Worm (Caenorhabditis elegans) whole organism, late embryonic: ENCODE results near the gene W02B12.12.
A peak's percentile ranks its signal among the peaks of the same experiment; 100 is the strongest.

ENCODE experiments used
- C08G9.2 ChIP-seq: sonication (generic microtip); optimal IDR thresholded peaks from 2 replicates; lab custom pipeline; 2016; ENCODE audit warnings: mild to moderate bottlenecking, missing genetic modification characterization, moderate library complexity, missing compliant biosample characterization
- C38D4.7 ChIP-seq: fragments of 200-800 bp; sonication (Bioruptor generic); optimal IDR thresholded peaks from 2 replicates; lab custom pipeline; 2018; ENCODE audit warnings: mild to moderate bottlenecking, missing genetic modification characterization, moderate library complexity, missing compliant biosample characterization
- K02D7.2 ChIP-seq: sonication (generic microtip); optimal IDR thresholded peaks from 2 replicates; lab custom pipeline; 2017; ENCODE audit warnings: mild to moderate bottlenecking, missing genetic modification characterization, missing compliant biosample characterization
- T23F11.4 ChIP-seq: fragments of 200-800 bp; sonication (Bioruptor generic); optimal IDR thresholded peaks from 2 replicates; lab custom pipeline; 2018; ENCODE audit warnings: mild to moderate bottlenecking, missing genetic modification characterization, missing compliant biosample characterization
- Y22D7AL.16 ChIP-seq: sonication (generic microtip); optimal IDR thresholded peaks from 2 replicates; lab custom pipeline; 2016; ENCODE audit warnings: missing genetic modification characterization, missing compliant biosample characterization
- ceh-14 ChIP-seq: sonication (generic microtip); optimal IDR thresholded peaks from 2 replicates; lab custom pipeline; 2016; ENCODE audit warnings: missing genotype, missing genetic modification characterization, missing compliant biosample characterization
- ceh-18 ChIP-seq: sonication (generic microtip); optimal IDR thresholded peaks from 2 replicates; lab custom pipeline; 2016; ENCODE audit warnings: missing genetic modification characterization, missing compliant biosample characterization
- ceh-19 ChIP-seq: fragments of 200-800 bp; sonication (Bioruptor generic); optimal IDR thresholded peaks from 2 replicates; lab custom pipeline; 2018; ENCODE audit warnings: mild to moderate bottlenecking, missing genetic modification characterization, missing compliant biosample characterization
- ceh-30 ChIP-seq: fragments of 150-350 bp; optimal IDR thresholded peaks from 2 replicates; lab custom pipeline; 2014; ENCODE audit warnings: missing biosample characterization, missing genetic modification characterization
- ceh-31 ChIP-seq: sonication (generic microtip); optimal IDR thresholded peaks from 2 replicates; lab custom pipeline; 2016; ENCODE audit warnings: missing genetic modification characterization, missing compliant biosample characterization
- ceh-34 ChIP-seq: sonication (generic microtip); optimal IDR thresholded peaks from 2 replicates; lab custom pipeline; 2016; ENCODE audit warnings: mild to moderate bottlenecking, missing genetic modification characterization, missing compliant biosample characterization
- ceh-45 ChIP-seq: fragments of 200-800 bp; sonication (Bioruptor generic); IDR thresholded peaks from 2 replicates; pipeline ENCODE4 v1.3.6; 2022; ENCODE audit warnings: missing genetic modification reagents, missing genetic modification characterization, missing compliant biosample characterization
- ceh-48 ChIP-seq: sonication (generic microtip); optimal IDR thresholded peaks from 2 replicates; lab custom pipeline; 2016; ENCODE audit warnings: missing genetic modification characterization, inconsistent platforms, missing compliant biosample characterization
- ceh-6 ChIP-seq: fragments of 200-800 bp; sonication (Bioruptor generic); optimal IDR thresholded peaks from 2 replicates; lab custom pipeline; 2018; ENCODE audit warnings: mild to moderate bottlenecking, missing genetic modification characterization, missing compliant biosample characterization
- ceh-9 ChIP-seq: sonication (generic microtip); optimal IDR thresholded peaks from 2 replicates; lab custom pipeline; 2016; ENCODE audit warnings: mild to moderate bottlenecking, missing genetic modification characterization, inconsistent platforms, missing compliant biosample characterization
- dmd-4 ChIP-seq: sonication (generic microtip); optimal IDR thresholded peaks from 2 replicates; lab custom pipeline; 2016; ENCODE audit warnings: borderline replicate concordance, missing genetic modification characterization, missing compliant biosample characterization
- elt-2 ChIP-seq: sonication (generic microtip); optimal IDR thresholded peaks from 2 replicates; lab custom pipeline; 2016; ENCODE audit warnings: missing genetic modification reagents, missing genetic modification characterization, missing compliant biosample characterization
- elt-4 ChIP-seq: sonication (generic microtip); optimal IDR thresholded peaks from 2 replicates; lab custom pipeline; 2016; ENCODE audit warnings: missing genetic modification characterization, missing compliant biosample characterization
- eyg-1 ChIP-seq: sonication (generic microtip); optimal IDR thresholded peaks from 2 replicates; lab custom pipeline; 2016; ENCODE audit warnings: missing genotype, missing genetic modification characterization, missing compliant biosample characterization
- fax-1 ChIP-seq: sonication (generic microtip); optimal IDR thresholded peaks from 2 replicates; lab custom pipeline; 2016; ENCODE audit warnings: missing genotype, missing genetic modification characterization, missing compliant biosample characterization
- fkh-10 ChIP-seq: fragments of 150-350 bp; optimal IDR thresholded peaks from 2 replicates; lab custom pipeline; 2014; ENCODE audit warnings: missing biosample characterization, missing genetic modification reagents, missing genetic modification characterization
- hlh-13 ChIP-seq: fragments of 200-800 bp; sonication (Bioruptor generic); optimal IDR thresholded peaks from 2 replicates; lab custom pipeline; 2018; ENCODE audit warnings: mild to moderate bottlenecking, missing genetic modification characterization, missing compliant biosample characterization
- hlh-30 ChIP-seq: sonication (generic microtip); optimal IDR thresholded peaks from 2 replicates; lab custom pipeline; 2017; ENCODE audit warnings: antibody characterized with exemption, missing genetic modification characterization, missing compliant biosample characterization; ENCODE audit not compliant: insufficient read depth
- hlh-8 ChIP-seq: sonication (generic microtip); optimal IDR thresholded peaks from 2 replicates; lab custom pipeline; 2016; ENCODE audit warnings: missing genotype, missing genetic modification characterization, missing compliant biosample characterization
- madf-2 ChIP-seq: sonication (generic microtip); optimal IDR thresholded peaks from 2 replicates; lab custom pipeline; 2017; ENCODE audit warnings: missing genetic modification characterization, missing compliant biosample characterization
- nfya-1 ChIP-seq: sonication (generic microtip); optimal IDR thresholded peaks from 2 replicates; lab custom pipeline; 2017; ENCODE audit warnings: missing genetic modification characterization, mild to moderate bottlenecking, missing compliant biosample characterization, antibody characterized with exemption, moderate library complexity
- nhr-11 ChIP-seq: fragments of 150-350 bp; optimal IDR thresholded peaks from 2 replicates; lab custom pipeline; 2014; ENCODE audit warnings: missing biosample characterization, missing genetic modification characterization
- nhr-232 ChIP-seq: sonication (generic microtip); optimal IDR thresholded peaks from 2 replicates; lab custom pipeline; 2016; ENCODE audit warnings: missing genetic modification characterization, missing compliant biosample characterization
- npax-4 ChIP-seq: sonication (generic microtip); optimal IDR thresholded peaks from 2 replicates; lab custom pipeline; 2016; ENCODE audit warnings: missing genetic modification characterization, missing compliant biosample characterization
- pax-1 ChIP-seq: fragments of 150-350 bp; optimal IDR thresholded peaks from 2 replicates; lab custom pipeline; 2014; ENCODE audit warnings: missing biosample characterization, missing genetic modification characterization
- pha-4 ChIP-seq: fragments of 150-350 bp; optimal IDR thresholded peaks from 2 replicates; lab custom pipeline; 2018; ENCODE audit warnings: missing biosample characterization, missing genetic modification reagents, missing genetic modification characterization
- pqm-1 ChIP-seq: sonication (generic microtip); optimal IDR thresholded peaks from 2 replicates; lab custom pipeline; 2016; ENCODE audit warnings: missing genetic modification characterization, missing compliant biosample characterization
- pros-1 ChIP-seq: fragments of 150-350 bp; optimal IDR thresholded peaks from 2 replicates; lab custom pipeline; 2014; ENCODE audit warnings: missing biosample characterization, missing genetic modification reagents, missing genetic modification characterization
- sox-2 ChIP-seq: fragments of 200-800 bp; sonication (Bioruptor generic); IDR thresholded peaks from 2 replicates; pipeline ENCODE4 v1.3.6; 2022; ENCODE audit warnings: missing genetic modification reagents, missing genetic modification characterization, missing compliant biosample characterization
- sox-4 ChIP-seq: sonication (generic microtip); optimal IDR thresholded peaks from 2 replicates; lab custom pipeline; 2017; ENCODE audit warnings: mild to moderate bottlenecking, missing genetic modification characterization, inconsistent platforms, missing compliant biosample characterization
- tbx-2 ChIP-seq: sonication (generic microtip); optimal IDR thresholded peaks from 2 replicates; lab custom pipeline; 2016; ENCODE audit warnings: missing genetic modification characterization, missing compliant biosample characterization
- ttx-3 ChIP-seq: sonication (generic microtip); optimal IDR thresholded peaks from 2 replicates; lab custom pipeline; 2016; ENCODE audit warnings: missing genetic modification reagents, missing genetic modification characterization, missing compliant biosample characterization
- unc-3 ChIP-seq, 2 experiments: fragments of 200-800 bp in 1 of 2; sonication (Bioruptor generic) in 1 of 2; sonication (generic microtip) in 1 of 2; conservative IDR thresholded peaks in 1 of 2; optimal IDR thresholded peaks in 1 of 2; 2 replicates each; pipeline versions ENCODE4 v1.3.6 to Lab custom; 2016 to 2022; ENCODE audit warnings: missing compliant biosample characterization in 2 of 2, missing genetic modification characterization in 2 of 2, missing genetic modification reagents in 1 of 2
- unc-42 ChIP-seq: sonication (generic microtip); optimal IDR thresholded peaks from 2 replicates; lab custom pipeline; 2016; ENCODE audit warnings: missing genotype, missing genetic modification characterization, missing compliant biosample characterization

The W02B12.12 gene

ce11 chrII:11473525-11474181 is 5.3 kb downstream of the W02B12.12 start, which contains the start of the genes metl-1 and W02B12.11 (continued):
- TF ChIP-seq C38D4.7 (GFP tag; lab: Kevin White, UChicago) (no peak), pqm-1 (peak; percentile 31), elt-4 (tag; lab: Kevin White, UChicago) (no peak), sox-2 (GFP tag; lab: Robert Waterston, UW) (peak; percentile 50), ceh-34 (tag; lab: Kevin White, UChicago) (peak; percentile 37), nfya-1 (tag; lab: Kevin White, UChicago) (peak; percentile 62), ceh-48 (tag; lab: Kevin White, UChicago) (peak; percentile 14), fax-1 (tag; lab: Kevin White, UChicago) (peak; percentile 13), ceh-31 (tag; lab: Kevin White, UChicago) (peak; percentile 43), hlh-30 (tag; lab: Kevin White, UChicago) (no peak), unc-42 (peak; percentile 3), hlh-8 (tag; lab: Kevin White, UChicago) (peak; percentile 7), ceh-14 (tag; lab: Kevin White, UChicago) (peak; percentile 20), ceh-6 (GFP tag; lab: Kevin White, UChicago) (no peak), eyg-1 (tag; lab: Kevin White, UChicago) (no peak), sox-4 (tag; lab: Kevin White, UChicago) (no peak), dmd-4 (tag; lab: Kevin White, UChicago) (no peak)
- TF ChIP-seq, all 69 proteins: peak for 25

- TF ChIP-seq ceh-45, result no peak
- TF ChIP-seq sox-2 (GFP tag; lab: Robert Waterston, UW), result no peak
- no peak for TF ChIP-seq sox-4 (tag; lab: Kevin White, UChicago)
- no peak for TF ChIP-seq ttx-3
- TF ChIP-seq elt-4 (tag; lab: Kevin White, UChicago), result no peak
- TF ChIP-seq fkh-10, result no peak
- peak; percentile 75 for TF ChIP-seq elt-2 (tag; lab: Kevin White, UChicago)
- TF ChIP-seq T23F11.4, result no peak
Measured at ce11 chrII:11472542-11472941, 6.4 kb downstream of the W02B12.12 start.

- TF ChIP-seq ceh-9 (tag; lab: Kevin White, UChicago) (no peak), T23F11.4 (no peak), eyg-1 (tag; lab: Kevin White, UChicago) (no peak), Y22D7AL.16 (tag; lab: Kevin White, UChicago) (no peak), tbx-2 (tag; lab: Kevin White, UChicago) (no peak)
Measured at ce11 chrII:11471916-11472315, 7.1 kb downstream of the W02B12.12 start, which contains the start of gene mfn-1. mfn-1 (minus strand) TSS chrII:11472016.

- no peak for TF ChIP-seq madf-2 (tag; lab: Kevin White, UChicago)
- no peak for TF ChIP-seq ceh-19
- TF ChIP-seq pha-4 (tag; lab: Kevin White, UChicago), result no peak
- TF ChIP-seq tbx-2 (tag; lab: Kevin White, UChicago), result no peak
- TF ChIP-seq unc-3 (GFP tag; conservative IDR thresholded peaks at IDR 0.05; lab: Robert Waterston, UW), result no peak
- TF ChIP-seq unc-3 (tag; optimal IDR thresholded peaks at IDR 0.05; lab: Kevin White, UChicago), result no peak
- TF ChIP-seq nhr-11 (tag; lab: Kevin White, UChicago), result no peak
- TF ChIP-seq ceh-30 (tag; lab: Kevin White, UChicago), result no peak
- TF ChIP-seq ceh-14 (tag; lab: Kevin White, UChicago), result no peak
- TF ChIP-seq ceh-18, result no peak
- TF ChIP-seq elt-4 (tag; lab: Kevin White, UChicago), result no peak
- TF ChIP-seq fkh-10, result no peak
- TF ChIP-seq npax-4, result no peak
- TF ChIP-seq pros-1 (tag; lab: Kevin White, UChicago), result no peak
- no peak for TF ChIP-seq ceh-48 (tag; lab: Kevin White, UChicago)
- TF ChIP-seq hlh-13 (GFP tag; lab: Kevin White, UChicago), result no peak
- TF ChIP-seq nhr-232 (tag; lab: Kevin White, UChicago), result no peak
- TF ChIP-seq pax-1 (tag; lab: Kevin White, UChicago), result no peak
- no peak for TF ChIP-seq C08G9.2
- TF ChIP-seq K02D7.2, result no peak
- TF ChIP-seq, all 69 proteins: peak for 0
Measured at ce11 chrII:11469574-11470108, 9.3 kb downstream of the W02B12.12 start, which contains the start of gene cisd-1. cisd-1 (minus strand) TSS chrII:11469624.
